Fruit fly (Drosophila melanogaster) whole organism, embryonic: ENCODE data around the gene M6.

Source experiments
- Atf3 ChIP-seq: fragments of 200-800 bp; sonication (Bioruptor generic); optimal IDR thresholded peaks from 3 replicates; lab custom pipeline; 2016; ENCODE audit warnings: missing biosample characterization, missing genetic modification characterization
- CG10462 ChIP-seq: fragments of 200-800 bp; sonication (Bioruptor generic); optimal IDR thresholded peaks from 2 replicates; lab custom pipeline; 2016; ENCODE audit warnings: missing biosample characterization, missing genetic modification characterization
- CG10979 ChIP-seq: fragments of 200-800 bp; sonication (Bioruptor generic); optimal IDR thresholded peaks from 2 replicates; lab custom pipeline; 2018; ENCODE audit warnings: missing biosample characterization, mild to moderate bottlenecking, missing genetic modification characterization, moderate library complexity
- CG11247 ChIP-seq: fragments of 200-800 bp; sonication (Bioruptor generic); IDR thresholded peaks from 2 replicates; pipeline ENCODE4 v1.3.6; 2022; ENCODE audit warnings: missing biosample characterization, missing genetic modification characterization
- CG11695 ChIP-seq: fragments of 200-800 bp; sonication (Bioruptor generic); IDR thresholded peaks from 3 replicates; pipeline ENCODE4 v1.3.6; 2022; ENCODE audit warnings: missing biosample characterization, missing genetic modification characterization
- CG12236 ChIP-seq: fragments of 200-800 bp; sonication (Bioruptor generic); optimal IDR thresholded peaks from 2 replicates; lab custom pipeline; 2016; ENCODE audit warnings: missing biosample characterization, missing genetic modification characterization
- CG17568 ChIP-seq: fragments of 200-800 bp; sonication (Bioruptor generic); optimal IDR thresholded peaks from 2 replicates; lab custom pipeline; 2018; ENCODE audit warnings: missing biosample characterization, mild to moderate bottlenecking, missing genetic modification characterization, moderate library complexity
- CG18599 ChIP-seq: fragments of 200-800 bp; sonication (Bioruptor generic); optimal IDR thresholded peaks from 3 replicates; lab custom pipeline; 2017; ENCODE audit warnings: missing biosample characterization, missing genetic modification characterization, mild to moderate bottlenecking, moderate library complexity, missing genetic modification reagents
- CG2116 ChIP-seq: fragments of 200-800 bp; sonication (Bioruptor generic); optimal IDR thresholded peaks from 3 replicates; lab custom pipeline; 2018; ENCODE audit warnings: missing biosample characterization, mild to moderate bottlenecking, missing genetic modification characterization
- CG2199 ChIP-seq: fragments of 200-800 bp; sonication (Bioruptor generic); IDR thresholded peaks from 3 replicates; pipeline ENCODE4 v1.3.6; 2022; ENCODE audit warnings: missing biosample characterization, missing genetic modification characterization
- CG3726 ChIP-seq: fragments of 200-800 bp; sonication (Bioruptor generic); IDR thresholded peaks from 3 replicates; pipeline ENCODE4, ENCODE4 v1.3.6; 2022; ENCODE audit warnings: missing biosample characterization, missing genetic modification characterization
- CG4617 ChIP-seq: fragments of 200-800 bp; sonication (Bioruptor generic); optimal IDR thresholded peaks from 3 replicates; lab custom pipeline; 2016; ENCODE audit warnings: missing biosample characterization, missing genetic modification characterization, borderline replicate concordance
- CG5180 ChIP-seq: fragments of 200-800 bp; sonication (Bioruptor generic); optimal IDR thresholded peaks from 3 replicates; lab custom pipeline; 2017; ENCODE audit warnings: missing biosample characterization, missing genetic modification characterization, mild to moderate bottlenecking, moderate library complexity, missing genetic modification reagents
- CG6272 ChIP-seq: fragments of 200-800 bp; sonication (Bioruptor generic); IDR thresholded peaks from 2 replicates; pipeline ENCODE4 v1.3.6; 2022; ENCODE audit warnings: missing biosample characterization, missing genetic modification characterization
- CG7839 ChIP-seq: fragments of 200-800 bp; sonication (Bioruptor generic); optimal IDR thresholded peaks from 3 replicates; lab custom pipeline; 2018; ENCODE audit warnings: missing biosample characterization, mild to moderate bottlenecking, missing genetic modification characterization, moderate library complexity
- CG8359 ChIP-seq: fragments of 200-800 bp; sonication (Bioruptor generic); optimal IDR thresholded peaks from 2 replicates; lab custom pipeline; 2017; ENCODE audit warnings: missing biosample characterization, mild to moderate bottlenecking, missing genetic modification characterization, borderline replicate concordance
- CG9797 ChIP-seq: fragments of 200-800 bp; sonication (Bioruptor generic); optimal IDR thresholded peaks from 3 replicates; lab custom pipeline; 2018; ENCODE audit warnings: missing biosample characterization, mild to moderate bottlenecking, missing genetic modification characterization
- Camta ChIP-seq: fragments of 200-800 bp; sonication (Bioruptor generic); optimal IDR thresholded peaks from 2 replicates; lab custom pipeline; 2016; ENCODE audit warnings: missing biosample characterization, missing genetic modification characterization
- Dek ChIP-seq: fragments of 200-800 bp; sonication (Bioruptor generic); optimal IDR thresholded peaks from 3 replicates; lab custom pipeline; 2019; ENCODE audit warnings: missing biosample characterization, mild to moderate bottlenecking, missing genetic modification characterization, moderate library complexity
- Drgx ChIP-seq: fragments of 200-800 bp; sonication (Bioruptor generic); IDR thresholded peaks from 2 replicates; pipeline ENCODE4 v1.3.6; 2022; ENCODE audit warnings: missing biosample characterization, missing genetic modification characterization
- H2.0 ChIP-seq: fragments of 200-800 bp; sonication (Bioruptor generic); IDR thresholded peaks from 2 replicates; pipeline ENCODE4 v1.3.6; 2022; ENCODE audit warnings: missing biosample characterization, missing genetic modification characterization
- Hey ChIP-seq: fragments of 200-800 bp; sonication (Bioruptor generic); optimal IDR thresholded peaks from 3 replicates; lab custom pipeline; 2018; ENCODE audit warnings: missing biosample characterization, mild to moderate bottlenecking, missing genetic modification characterization
- Hmx ChIP-seq: fragments of 200-800 bp; sonication (Bioruptor generic); optimal IDR thresholded peaks from 2 replicates; lab custom pipeline; 2016; ENCODE audit warnings: missing biosample characterization, missing genetic modification characterization
- Hr78 ChIP-seq, 2 experiments: fragments of 200-800 bp in 1 of 2; fragments of >200 bp in 1 of 2; sonication (Bioruptor generic) in 1 of 2; optimal IDR thresholded peaks; 2 replicates each; lab custom pipeline; 2017 to 2019; ENCODE audit warnings: missing biosample characterization in 2 of 2, missing genetic modification characterization in 2 of 2, mild to moderate bottlenecking in 1 of 2, moderate library complexity in 1 of 2
- NC2α ChIP-seq: fragments of 200-800 bp; sonication (Bioruptor generic); optimal IDR thresholded peaks from 2 replicates; lab custom pipeline; 2016; ENCODE audit warnings: missing biosample characterization, missing genetic modification characterization
- Rfx ChIP-seq: fragments of 200-800 bp; sonication (Bioruptor generic); IDR thresholded peaks from 2 replicates; pipeline ENCODE4 v1.3.6; 2022; ENCODE audit warnings: missing biosample characterization, missing genetic modification characterization
- Sox100B ChIP-seq: fragments of 200-800 bp; sonication (Bioruptor generic); optimal IDR thresholded peaks from 3 replicates; lab custom pipeline; 2018; ENCODE audit warnings: missing biosample characterization, mild to moderate bottlenecking, missing genetic modification characterization
- ato ChIP-seq: fragments of 200-800 bp; sonication (Bioruptor generic); IDR thresholded peaks from 2 replicates; pipeline ENCODE4 v1.3.6; 2022; ENCODE audit warnings: missing biosample characterization, missing genetic modification characterization; ENCODE audit not compliant: partially characterized antibody
- bigmax ChIP-seq: fragments of 200-800 bp; sonication (Bioruptor generic); optimal IDR thresholded peaks from 2 replicates; lab custom pipeline; 2018; ENCODE audit warnings: missing biosample characterization, mild to moderate bottlenecking, missing genetic modification characterization
- cg ChIP-seq: fragments of 200-800 bp; sonication (Bioruptor generic); optimal IDR thresholded peaks from 3 replicates; lab custom pipeline; 2019; ENCODE audit warnings: missing biosample characterization, mild to moderate bottlenecking, missing genetic modification characterization, moderate library complexity
- corto ChIP-seq: fragments of 200-800 bp; sonication (Bioruptor generic); optimal IDR thresholded peaks from 2 replicates; lab custom pipeline; 2016; ENCODE audit warnings: missing biosample characterization, mild to moderate bottlenecking, missing genetic modification characterization, moderate library complexity
- crc ChIP-seq: fragments of 200-800 bp; sonication (Bioruptor generic); optimal IDR thresholded peaks from 2 replicates; lab custom pipeline; 2016; ENCODE audit warnings: missing biosample characterization, missing genetic modification characterization
- fd64A ChIP-seq: fragments of 200-800 bp; sonication (Bioruptor generic); optimal IDR thresholded peaks from 3 replicates; lab custom pipeline; 2018; ENCODE audit warnings: missing biosample characterization, mild to moderate bottlenecking, missing genetic modification characterization
- grau ChIP-seq: fragments of 200-800 bp; optimal IDR thresholded peaks from 3 replicates; lab custom pipeline; 2019; ENCODE audit warnings: missing biosample characterization, mild to moderate bottlenecking, missing genetic modification characterization, moderate library complexity
- jing ChIP-seq: fragments of 200-800 bp; sonication (Bioruptor generic); optimal IDR thresholded peaks from 2 replicates; lab custom pipeline; 2018; ENCODE audit warnings: missing biosample characterization, mild to moderate bottlenecking, missing genetic modification characterization
- kah ChIP-seq: fragments of 200-800 bp; sonication (Bioruptor generic); optimal IDR thresholded peaks from 2 replicates; lab custom pipeline; 2018; ENCODE audit warnings: missing biosample characterization, mild to moderate bottlenecking, missing genetic modification characterization
- lab ChIP-seq: fragments of 200-800 bp; sonication (Bioruptor generic); optimal IDR thresholded peaks from 3 replicates; lab custom pipeline; 2017; ENCODE audit warnings: missing biosample characterization, missing genetic modification characterization, mild to moderate bottlenecking, moderate library complexity, missing genetic modification reagents
- luna ChIP-seq: fragments of 200-800 bp; sonication (Bioruptor generic); optimal IDR thresholded peaks from 2 replicates; lab custom pipeline; 2016; ENCODE audit warnings: missing biosample characterization, missing genetic modification characterization
- pfk ChIP-seq: fragments of 200-800 bp; sonication (Bioruptor generic); optimal IDR thresholded peaks from 2 replicates; lab custom pipeline; 2018; ENCODE audit warnings: missing biosample characterization, mild to moderate bottlenecking, missing genetic modification characterization, moderate library complexity
- psq ChIP-seq: fragments of 200-800 bp; sonication (Bioruptor generic); optimal IDR thresholded peaks from 2 replicates; lab custom pipeline; 2017; ENCODE audit warnings: missing biosample characterization, missing genetic modification characterization
- scrt ChIP-seq: fragments of 200-800 bp; sonication (Bioruptor generic); optimal IDR thresholded peaks from 2 replicates; lab custom pipeline; 2018; ENCODE audit warnings: missing biosample characterization, mild to moderate bottlenecking, missing genetic modification characterization, moderate library complexity
- sna ChIP-seq: fragments of 200-800 bp; sonication (Bioruptor generic); IDR thresholded peaks from 2 replicates; pipeline ENCODE4 v1.3.6; 2022; ENCODE audit warnings: missing biosample characterization, missing genetic modification characterization; ENCODE audit not compliant: partially characterized antibody
- stc ChIP-seq: fragments of 200-800 bp; sonication (Bioruptor generic); IDR thresholded peaks from 2 replicates; pipeline ENCODE4 v1.3.6; 2022; ENCODE audit warnings: missing biosample characterization, missing genetic modification characterization
- tna ChIP-seq: fragments of 200-800 bp; sonication (Bioruptor generic); IDR thresholded peaks from 2 replicates; pipeline ENCODE4 v1.3.6; 2022; ENCODE audit warnings: missing biosample characterization, missing genetic modification characterization; ENCODE audit not compliant: partially characterized antibody
- trem ChIP-seq: fragments of 200-800 bp; optimal IDR thresholded peaks from 3 replicates; lab custom pipeline; 2019; ENCODE audit warnings: missing biosample characterization, mild to moderate bottlenecking, missing genetic modification characterization, moderate library complexity
- tup ChIP-seq: fragments of 200-800 bp; sonication (Bioruptor generic); optimal IDR thresholded peaks from 2 replicates; lab custom pipeline; 2016; ENCODE audit warnings: missing biosample characterization, mild to moderate bottlenecking, missing genetic modification characterization, moderate library complexity
- tx ChIP-seq: fragments of 200-800 bp; sonication (Bioruptor generic); optimal IDR thresholded peaks from 2 replicates; lab custom pipeline; 2016; ENCODE audit warnings: missing biosample characterization, missing genetic modification characterization
- usp ChIP-seq: fragments of >200 bp; optimal IDR thresholded peaks from 2 replicates; lab custom pipeline; 2017; ENCODE audit warnings: missing biosample characterization, missing genetic modification characterization
- vfl ChIP-seq: fragments of 200-800 bp; sonication (Bioruptor generic); optimal IDR thresholded peaks from 2 replicates; lab custom pipeline; 2016; ENCODE audit warnings: missing biosample characterization, missing genetic modification characterization

The M6 gene

dm6 chr3L:21465261-21466112, 42.2 kb upstream of the M6 start (continued):
- TF ChIP-seq bigmax (GFP tag; lab: Kevin White, UChicago), result no peak
- no peak for TF ChIP-seq CG2116 (GFP tag; lab: Kevin White, UChicago)
- TF ChIP-seq scrt (GFP tag; lab: Kevin White, UChicago), result no peak
- TF ChIP-seq Hr78 (GFP tag; optimal IDR thresholded peaks at IDR 0.05; lab: Kevin White, UChicago), result peak in 1 of 2 experiments; percentile 33
- no peak for TF ChIP-seq CG3726
- TF ChIP-seq usp, result no peak
- no peak for TF ChIP-seq CG6272 (GFP tag; lab: Robert Waterston, UW)
- peak; percentile 31 for TF ChIP-seq CG10979 (tag; lab: Kevin White, UChicago)
- TF ChIP-seq luna (GFP tag; lab: Kevin White, UChicago), result no peak
- TF ChIP-seq pfk (GFP tag; lab: Kevin White, UChicago), result no peak
- no peak for TF ChIP-seq vfl
- TF ChIP-seq Atf3 (GFP tag; lab: Kevin White, UChicago), result no peak
- TF ChIP-seq CG17568, result no peak
- TF ChIP-seq CG8359 (GFP tag; lab: Kevin White, UChicago), result no peak
- TF ChIP-seq H2.0 (GFP tag; lab: Robert Waterston, UW), result no peak
- TF ChIP-seq CG2199 (GFP tag; lab: Robert Waterston, UW), result 0 out of 3 replicates have a peak, but pooled peaks have one; percentile 61
- no peak for TF ChIP-seq crc
- TF ChIP-seq trem (tag; lab: Kevin White, UChicago), result no peak
- no peak for TF ChIP-seq CG5180 (GFP tag; lab: Kevin White, UChicago)
- TF ChIP-seq Hmx, result no peak
- no peak for TF ChIP-seq corto (GFP tag; lab: Kevin White, UChicago)
- no peak for TF ChIP-seq CG10462
- no peak for TF ChIP-seq CG11247
- TF ChIP-seq cg (GFP tag; lab: Kevin White, UChicago), result peak; percentile 8
- TF ChIP-seq ato (GFP tag; lab: Robert Waterston, UW), result no peak
- no peak for TF ChIP-seq tx (GFP tag; lab: Kevin White, UChicago)
- TF ChIP-seq sna (GFP tag; lab: Robert Waterston, UW), result no peak
- TF ChIP-seq CG18599 (GFP tag; lab: Kevin White, UChicago), result no peak
- TF ChIP-seq CG12236 (GFP tag; lab: Kevin White, UChicago), result no peak
- TF ChIP-seq tna (GFP tag; lab: Robert Waterston, UW), result no peak
- peak; percentile 33 for TF ChIP-seq Sox100B (GFP tag; lab: Kevin White, UChicago)
- no peak for TF ChIP-seq CG9797 (GFP tag; lab: Kevin White, UChicago)
- TF ChIP-seq psq (GFP tag; lab: Kevin White, UChicago), result no peak
- no peak for TF ChIP-seq lab (GFP tag; lab: Kevin White, UChicago)
- no peak for TF ChIP-seq Rfx (GFP tag; lab: Robert Waterston, UW)
- no peak for TF ChIP-seq Camta (GFP tag; lab: Kevin White, UChicago)
- TF ChIP-seq NC2α (GFP tag; lab: Kevin White, UChicago), result no peak
- no peak for TF ChIP-seq grau (tag; lab: Kevin White, UChicago)
- TF ChIP-seq CG7839, result no peak
- TF ChIP-seq kah (GFP tag; lab: Kevin White, UChicago), result no peak
- no peak for TF ChIP-seq tup (GFP tag; lab: Kevin White, UChicago)
- TF ChIP-seq CG4617 (GFP tag; lab: Kevin White, UChicago), result no peak
- no peak for TF ChIP-seq CG11695 (GFP tag; lab: Robert Waterston, UW)
- TF ChIP-seq fd64A (GFP tag; lab: Kevin White, UChicago), result peak; percentile 83
- TF ChIP-seq Drgx (GFP tag; lab: Robert Waterston, UW), result no peak
- TF ChIP-seq jing, result no peak
- TF ChIP-seq Dek (tag; lab: Kevin White, UChicago), result no peak
- TF ChIP-seq stc (GFP tag; lab: Robert Waterston, UW), result no peak
- TF ChIP-seq Hey, result no peak
